Fruit fly (Drosophila melanogaster): ENCODE measurements around the gene Svip.

The Svip gene

DNA sequence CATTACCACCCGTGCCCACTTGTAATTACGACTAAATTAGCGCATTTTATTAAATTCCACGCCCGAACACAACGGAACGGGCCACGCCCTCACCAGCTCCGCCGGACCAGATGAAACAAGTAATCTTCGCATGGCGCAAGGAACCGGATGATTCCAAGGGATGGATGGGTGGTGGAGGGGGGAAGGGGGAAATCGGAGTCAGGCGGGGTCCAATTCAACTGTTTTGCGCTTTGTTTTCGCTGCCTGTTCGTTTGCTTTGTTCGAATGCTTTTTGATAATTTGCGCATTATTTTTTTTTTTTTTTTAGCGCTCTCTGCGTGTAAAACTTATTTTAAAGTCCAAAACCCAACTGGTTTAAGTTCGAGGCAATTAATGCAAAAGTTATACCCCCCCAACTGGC, 37.9 kb downstream of the Svip start:
- 0 out of 3 replicates have a peak, but pooled peaks have one; percentile 10 for TF ChIP-seq vnd (GFP tag; IDR thresholded peaks at IDR 0.05; ENCODE audit: partially characterized antibody)
- peak; percentile 67 for TF ChIP-seq crol (GFP tag; IDR thresholded peaks at IDR 0.05)
- TF ChIP-seq salm (tag; optimal IDR thresholded peaks at IDR 0.05), result no peak
- TF ChIP-seq CG8290 (GFP tag; optimal IDR thresholded peaks at IDR 0.05), result no peak
- peak in 1 of 2 experiments; percentile 21 for TF ChIP-seq CG8290 (tag; optimal IDR thresholded peaks at IDR 0.05)
- TF ChIP-seq toy (GFP tag; IDR thresholded peaks at IDR 0.05), result no peak
- no peak for TF ChIP-seq Nf-YA (GFP tag; IDR thresholded peaks at IDR 0.05)
- TF ChIP-seq chinmo (GFP tag; IDR thresholded peaks at IDR 0.05; ENCODE audit: partially characterized antibody), result peak; percentile 75; the same call in 1 of the 4 replicates
- TF ChIP-seq mirr (GFP tag; optimal IDR thresholded peaks at IDR 0.05), result no peak
- no peak for TF ChIP-seq Chrac-16 (GFP tag; optimal IDR thresholded peaks at IDR 0.05)

DNA sequence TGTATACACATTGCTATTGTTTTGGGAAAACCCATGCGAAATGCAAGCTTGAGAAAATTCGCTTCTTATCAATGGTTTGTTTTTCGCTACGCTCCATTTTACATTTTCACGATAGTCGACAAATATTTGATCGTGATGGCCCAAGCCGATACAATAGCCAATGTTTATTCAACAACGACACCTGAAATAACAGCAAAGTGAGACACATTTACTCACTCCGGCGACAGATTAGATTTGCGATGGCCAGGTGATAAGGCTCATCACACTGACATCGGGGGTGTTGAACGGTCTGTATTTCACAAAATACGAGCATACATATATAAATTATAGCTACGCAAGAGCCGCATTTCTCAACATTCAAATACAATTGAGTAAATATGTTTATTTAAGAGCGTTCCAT, 38.4 kb downstream of the Svip start:
- no peak for TF ChIP-seq CG13123 (GFP tag; optimal IDR thresholded peaks at IDR 0.05)
- TF ChIP-seq CG2875 (GFP tag; optimal IDR thresholded peaks at IDR 0.05), result peak; percentile 6
- TF ChIP-seq pfk (GFP tag; optimal IDR thresholded peaks at IDR 0.05), result peak; percentile 69
- TF ChIP-seq unpg (GFP tag; optimal IDR thresholded peaks at IDR 0.05), result peak; percentile 45
- TF ChIP-seq CG6689 (GFP tag; IDR thresholded peaks at IDR 0.05), result no peak
- TF ChIP-seq disco-r (GFP tag; optimal IDR thresholded peaks at IDR 0.05), result no peak
- TF ChIP-seq Mes4 (GFP tag; optimal IDR thresholded peaks at IDR 0.05), result no peak
- peak; percentile 18 for TF ChIP-seq gcm (GFP tag; optimal IDR thresholded peaks at IDR 0.05)
- TF ChIP-seq hth (optimal IDR thresholded peaks at IDR 0.05), result no peak
- peak; percentile 80 for TF ChIP-seq CG12299 (tag; optimal IDR thresholded peaks at IDR 0.05)
- TF ChIP-seq Hand (GFP tag; optimal IDR thresholded peaks at IDR 0.05), result peak; percentile 3
- TF ChIP-seq NK7.1 (GFP tag; optimal IDR thresholded peaks at IDR 0.05), result peak; percentile 75
- TF ChIP-seq CG4404 (GFP tag; IDR thresholded peaks at IDR 0.05), result no peak
- TF ChIP-seq CG3163 (GFP tag; optimal IDR thresholded peaks at IDR 0.05), result no peak
- peak; percentile 43 for TF ChIP-seq CG7928 (GFP tag; optimal IDR thresholded peaks at IDR 0.05)
- TF ChIP-seq CG15011 (GFP tag; optimal IDR thresholded peaks at IDR 0.05), result peak; percentile 87
- no peak for TF ChIP-seq MESR4 (GFP tag; optimal IDR thresholded peaks at IDR 0.05)
- TF ChIP-seq inv (GFP tag; IDR thresholded peaks at IDR 0.05; ENCODE audit: partially characterized antibody), result no peak
- TF ChIP-seq Pdp1 (GFP tag; optimal IDR thresholded peaks at IDR 0.05), result peak; percentile 17 to 24
- TF ChIP-seq CG10959 (GFP tag; IDR thresholded peaks at IDR 0.05), result peak; percentile 32; the same call in 1 of the 2 replicates
- peak; percentile 47 for TF ChIP-seq gem (tag; optimal IDR thresholded peaks at IDR 0.05)
- no peak for TF ChIP-seq CG6791 (GFP tag; IDR thresholded peaks at IDR 0.05; ENCODE audit: partially characterized antibody)
- TF ChIP-seq CG6813 (GFP tag; optimal IDR thresholded peaks at IDR 0.05), result peak; percentile 90
- peak; percentile 19 for TF ChIP-seq vfl (GFP tag; optimal IDR thresholded peaks at IDR 0.05)
- TF ChIP-seq slp2 (GFP tag; optimal IDR thresholded peaks at IDR 0.05), result no peak
- no peak for TF ChIP-seq klu (GFP tag; IDR thresholded peaks at IDR 0.05)
- peak; percentile 89 for TF ChIP-seq CG6765 (GFP tag; optimal IDR thresholded peaks at IDR 0.05)
- no peak for TF ChIP-seq unc-4 (GFP tag; IDR thresholded peaks at IDR 0.05; ENCODE audit: partially characterized antibody)
- TF ChIP-seq Hmr (GFP tag; optimal IDR thresholded peaks at IDR 0.05), result peak; percentile 87
- TF ChIP-seq Stat92E (GFP tag; optimal IDR thresholded peaks at IDR 0.05), result no peak
- TF ChIP-seq Scr (GFP tag; IDR thresholded peaks at IDR 0.05; ENCODE audit: partially characterized antibody), result no peak
- no peak; the same call in 1 of the 2 replicates for TF ChIP-seq CG14014 (GFP tag; IDR thresholded peaks at IDR 0.05)
- no peak for TF ChIP-seq dmrt11E (tag; optimal IDR thresholded peaks at IDR 0.05)
- peak; percentile 87 for TF ChIP-seq CG2678 (tag; optimal IDR thresholded peaks at IDR 0.05)
- TF ChIP-seq CG4328 (GFP tag; optimal IDR thresholded peaks at IDR 0.05), result peak; percentile 70
- TF ChIP-seq TFAM (GFP tag; optimal IDR thresholded peaks at IDR 0.05), result peak; percentile 33
- TF ChIP-seq Usf (GFP tag; optimal IDR thresholded peaks at IDR 0.05), result no peak
- TF ChIP-seq org-1 (GFP tag; optimal IDR thresholded peaks at IDR 0.05), result peak; percentile 80
- TF ChIP-seq Sry-δ (GFP tag; optimal IDR thresholded peaks at IDR 0.05), result peak; percentile 28
- no peak for TF ChIP-seq Six4 (GFP tag; optimal IDR thresholded peaks at IDR 0.05)
